Fruit fly (Drosophila melanogaster): Measurements from ENCODE around the gene CG11555.

Gene CG11555

DNA sequence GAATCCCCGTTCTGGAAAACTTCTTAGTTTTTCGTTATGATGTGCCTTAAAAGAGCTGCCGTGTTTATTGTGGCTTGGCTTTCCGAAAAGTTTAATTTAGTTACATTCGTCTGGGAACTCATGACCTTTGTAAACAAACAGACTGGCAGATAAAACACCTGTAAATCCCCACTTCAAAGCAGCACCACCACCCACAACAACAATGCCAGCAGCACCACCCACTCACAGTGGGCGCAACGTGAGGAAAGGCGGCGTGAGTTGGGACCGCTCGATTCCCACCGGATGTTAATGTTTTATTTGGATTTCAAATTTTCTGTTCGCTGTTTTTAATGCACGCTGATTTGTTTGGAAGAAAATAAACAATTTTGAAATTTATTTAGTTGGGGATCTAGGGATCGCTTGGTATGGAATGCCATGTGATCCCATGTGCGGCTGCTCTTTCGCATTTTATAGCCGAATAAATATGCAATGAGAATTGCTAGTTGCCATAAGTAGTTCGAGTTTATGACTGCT lies 34.6 kb downstream of the CG11555 start:
- TF ChIP-seq CG7556 (GFP tag; optimal IDR thresholded peaks at IDR 0.05), result no peak
- peak; percentile 3 for TF ChIP-seq sens (GFP tag)
- TF ChIP-seq Sox102F (GFP tag; optimal IDR thresholded peaks at IDR 0.05), result no peak
- TF ChIP-seq CG3163 (GFP tag; optimal IDR thresholded peaks at IDR 0.05), result no peak
- no peak for TF ChIP-seq schlank (tag; optimal IDR thresholded peaks at IDR 0.05)
- no peak for TF ChIP-seq Pdp1 (GFP tag; optimal IDR thresholded peaks at IDR 0.05)
- no peak for TF ChIP-seq gce (GFP tag; IDR thresholded peaks at IDR 0.05)
- no peak for TF ChIP-seq eve (GFP tag; optimal IDR thresholded peaks at IDR 0.05)
- TF ChIP-seq kah (GFP tag; optimal IDR thresholded peaks at IDR 0.05), result peak; percentile 69
- TF ChIP-seq CG6175 (GFP tag; IDR thresholded peaks at IDR 0.05), result no peak
- TF ChIP-seq sr (GFP tag; IDR thresholded peaks at IDR 0.05), result peak; percentile 56; the same call in 1 of the 3 replicates
- TF ChIP-seq Dip2 (GFP tag; IDR thresholded peaks at IDR 0.05), result no peak
- TF ChIP-seq al (GFP tag; IDR thresholded peaks at IDR 0.05), result no peak
- no peak for TF ChIP-seq Hr39 (optimal IDR thresholded peaks at IDR 0.05)
- TF ChIP-seq Mes4 (GFP tag; optimal IDR thresholded peaks at IDR 0.05), result no peak
- TF ChIP-seq CG10543 (GFP tag; optimal IDR thresholded peaks at IDR 0.05), result no peak
- TF ChIP-seq CG12769 (tag; optimal IDR thresholded peaks at IDR 0.05), result peak; percentile 71
- TF ChIP-seq CG13624 (GFP tag; optimal IDR thresholded peaks at IDR 0.05), result no peak
- no peak for TF ChIP-seq oc (tag; optimal IDR thresholded peaks at IDR 0.05)
- no peak for TF ChIP-seq tll (GFP tag; optimal IDR thresholded peaks at IDR 0.05)
- TF ChIP-seq Doc2 (GFP tag; IDR thresholded peaks at IDR 0.05), result no peak
- no peak for TF ChIP-seq hth (optimal IDR thresholded peaks at IDR 0.05)
- no peak for TF ChIP-seq stc (GFP tag; IDR thresholded peaks at IDR 0.05)
- no peak for TF ChIP-seq ab (GFP tag; optimal IDR thresholded peaks at IDR 0.05)
- no peak for TF ChIP-seq bab2 (GFP tag; optimal IDR thresholded peaks at IDR 0.05)
- no peak for TF ChIP-seq lola (GFP tag; optimal IDR thresholded peaks at IDR 0.05)
- no peak for TF ChIP-seq CG15514 (GFP tag; optimal IDR thresholded peaks at IDR 0.05)
- TF ChIP-seq pzg (GFP tag; optimal IDR thresholded peaks at IDR 0.05), result no peak
- TF ChIP-seq fd64A (GFP tag; optimal IDR thresholded peaks at IDR 0.05), result peak; percentile 43
- no peak for TF ChIP-seq CG33213 (GFP tag; optimal IDR thresholded peaks at IDR 0.05)
- no peak for TF ChIP-seq CG2129 (GFP tag; IDR thresholded peaks at IDR 0.05; ENCODE audit: partially characterized antibody)
- TF ChIP-seq NfI (GFP tag; optimal IDR thresholded peaks at IDR 0.05), result no peak
- peak; percentile 27 for TF ChIP-seq abd-A (tag; optimal IDR thresholded peaks at IDR 0.05)
- TF ChIP-seq sd (tag; optimal IDR thresholded peaks at IDR 0.05), result peak; percentile 69
- TF ChIP-seq run (tag; optimal IDR thresholded peaks at IDR 0.05), result peak; percentile 17
- no peak for TF ChIP-seq cato (GFP tag; optimal IDR thresholded peaks at IDR 0.05; ENCODE audit: borderline replicate concordance)
- no peak for TF ChIP-seq CG11093 (GFP tag; IDR thresholded peaks at IDR 0.05)
- TF ChIP-seq Mrtf (GFP tag; IDR thresholded peaks at IDR 0.05), result no peak
- no peak for TF ChIP-seq usp (GFP tag; optimal IDR thresholded peaks at IDR 0.05)
- no peak for TF ChIP-seq CG32532 (GFP tag; IDR thresholded peaks at IDR 0.05)
- no peak for TF ChIP-seq CG17359 (tag; optimal IDR thresholded peaks at IDR 0.05)

DNA sequence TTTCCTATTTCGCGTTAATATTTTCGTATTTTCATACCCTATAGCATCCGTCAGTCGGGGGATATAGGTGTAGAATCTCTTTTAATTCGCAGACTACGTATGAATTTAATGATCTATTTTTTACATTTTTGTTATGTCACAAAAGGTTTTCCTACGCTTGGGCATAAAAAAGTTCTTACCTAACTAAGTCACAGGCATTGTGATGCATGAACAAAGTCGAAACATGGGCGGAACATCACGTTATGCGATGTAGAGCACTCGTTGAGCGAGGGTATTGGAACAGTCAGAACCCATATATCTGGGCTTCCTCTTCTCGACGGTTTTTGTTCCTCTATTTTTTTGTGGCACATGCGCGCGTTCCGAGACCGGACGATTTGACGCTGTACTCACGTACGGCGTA lies 35.5 kb downstream of the CG11555 start:
- TF ChIP-seq pb (GFP tag; optimal IDR thresholded peaks at IDR 0.05) (no peak), Atf-2 (GFP tag; optimal IDR thresholded peaks at IDR 0.05) (no peak), CG9797 (GFP tag; optimal IDR thresholded peaks at IDR 0.05) (no peak), CG12155 (GFP tag; optimal IDR thresholded peaks at IDR 0.05) (no peak), dmrt11E (tag; optimal IDR thresholded peaks at IDR 0.05) (no peak), sisA (GFP tag; IDR thresholded peaks at IDR 0.05) (peak; percentile 16; the same call in 1 of the 2 replicates), fd3F (GFP tag; optimal IDR thresholded peaks at IDR 0.05) (no peak), CG10959 (GFP tag; IDR thresholded peaks at IDR 0.05) (no peak), Kr (GFP tag; optimal IDR thresholded peaks at IDR 0.05) (no peak), grn (GFP tag; optimal IDR thresholded peaks at IDR 0.05) (no peak), tio (GFP tag; optimal IDR thresholded peaks at IDR 0.05) (peak; percentile 30), tup (GFP tag; optimal IDR thresholded peaks at IDR 0.05) (no peak), mam (GFP tag; optimal IDR thresholded peaks at IDR 0.05) (peak; percentile 4), CG2875 (GFP tag; optimal IDR thresholded peaks at IDR 0.05) (no peak)
